Worm (Caenorhabditis elegans): ENCODE measurements around the gene F13H8.2.

ce11 chrII:6245199-6245702, 24.9 kb upstream of the F13H8.2 start, which contains the start of gene blos-4:
- no peak for TF ChIP-seq him-1 (tag; optimal IDR thresholded peaks at IDR 0.05)
- no peak for TF ChIP-seq dao-5 (tag; optimal IDR thresholded peaks at IDR 0.05)
- no peak for TF ChIP-seq W03F9.2 (tag; optimal IDR thresholded peaks at IDR 0.05)

Data from whole organism, L4/young adult.